Fruit fly (Drosophila melanogaster) whole organism, embryonic: ENCODE data around the gene CG9297.

ENCODE experiments used
- Ada2b ChIP-seq: fragments of 200-800 bp; sonication (Bioruptor generic); IDR thresholded peaks from 2 replicates; pipeline ENCODE4 v1.3.6; 2022; ENCODE audit warnings: missing biosample characterization, missing genetic modification characterization
- CG1024 ChIP-seq: fragments of 200-800 bp; sonication (Bioruptor generic); IDR thresholded peaks from 2 replicates; pipeline ENCODE4 v1.3.6; 2022; ENCODE audit warnings: missing biosample characterization, missing genetic modification characterization
- CG10366 ChIP-seq: fragments of 200-800 bp; sonication (Bioruptor generic); IDR thresholded peaks from 2 replicates; pipeline ENCODE4 v1.3.6; 2022; ENCODE audit warnings: missing biosample characterization, missing genetic modification characterization
- CG10431 ChIP-seq: fragments of 200-800 bp; sonication (Bioruptor generic); optimal IDR thresholded peaks from 3 replicates; lab custom pipeline; 2018; ENCODE audit warnings: missing biosample characterization, mild to moderate bottlenecking, missing genetic modification characterization
- CG13424 ChIP-seq: fragments of 200-800 bp; sonication (Bioruptor generic); optimal IDR thresholded peaks from 2 replicates; lab custom pipeline; 2019; ENCODE audit warnings: missing biosample characterization, mild to moderate bottlenecking, missing genetic modification characterization, moderate library complexity
- CG14014 ChIP-seq: fragments of 200-800 bp; sonication (Bioruptor generic); IDR thresholded peaks from 2 replicates; pipeline ENCODE4 v1.3.6; 2022; ENCODE audit warnings: missing biosample characterization, missing genetic modification characterization
- CG15269 ChIP-seq: fragments of 200-800 bp; sonication (Bioruptor generic); optimal IDR thresholded peaks from 2 replicates; lab custom pipeline; 2018; ENCODE audit warnings: missing biosample characterization, mild to moderate bottlenecking, missing genetic modification characterization, moderate library complexity
- CG1602 ChIP-seq: fragments of 200-800 bp; sonication (Bioruptor generic); optimal IDR thresholded peaks from 3 replicates; lab custom pipeline; 2016; ENCODE audit warnings: missing biosample characterization, missing genetic modification characterization
- CG16863 ChIP-seq: fragments of 200-800 bp; sonication (Bioruptor generic); optimal IDR thresholded peaks from 3 replicates; lab custom pipeline; 2016; ENCODE audit warnings: missing biosample characterization, missing genetic modification characterization
- CG31388 ChIP-seq: fragments of 200-800 bp; sonication (Bioruptor generic); optimal IDR thresholded peaks from 2 replicates; lab custom pipeline; 2016; ENCODE audit warnings: missing biosample characterization, missing genetic modification characterization
- CG33213 ChIP-seq: fragments of 200-800 bp; sonication (Bioruptor generic); optimal IDR thresholded peaks from 3 replicates; lab custom pipeline; 2016; ENCODE audit warnings: missing biosample characterization, missing genetic modification characterization
- CG4328 ChIP-seq: fragments of 200-800 bp; sonication (Bioruptor generic); optimal IDR thresholded peaks from 3 replicates; lab custom pipeline; 2017; ENCODE audit warnings: missing biosample characterization, missing genetic modification reagents, missing genetic modification characterization
- CG6254 ChIP-seq: fragments of 200-800 bp; sonication (Bioruptor generic); optimal IDR thresholded peaks from 3 replicates; lab custom pipeline; 2017; ENCODE audit warnings: mild to moderate bottlenecking, missing biosample characterization, missing genetic modification reagents, missing genetic modification characterization
- CG6813 ChIP-seq: fragments of 200-800 bp; sonication (Bioruptor generic); optimal IDR thresholded peaks from 2 replicates; lab custom pipeline; 2017; ENCODE audit warnings: missing biosample characterization, missing genetic modification characterization, mild to moderate bottlenecking, moderate library complexity, missing genetic modification reagents
- CG6854 ChIP-seq: fragments of 200-800 bp; sonication (Bioruptor generic); optimal IDR thresholded peaks from 3 replicates; lab custom pipeline; 2017; ENCODE audit warnings: missing biosample characterization, mild to moderate bottlenecking, missing genetic modification characterization
- CG7786 ChIP-seq: fragments of 200-800 bp; sonication (Bioruptor generic); optimal IDR thresholded peaks from 2 replicates; lab custom pipeline; 2016; ENCODE audit warnings: missing biosample characterization, missing genetic modification characterization
- CG7963 ChIP-seq: fragments of 200-800 bp; sonication (Bioruptor generic); IDR thresholded peaks from 3 replicates; pipeline ENCODE4 v1.3.6; 2022; ENCODE audit warnings: missing biosample characterization, missing genetic modification characterization; ENCODE audit not compliant: partially characterized antibody
- CG8359 ChIP-seq: fragments of 200-800 bp; sonication (Bioruptor generic); optimal IDR thresholded peaks from 2 replicates; lab custom pipeline; 2017; ENCODE audit warnings: missing biosample characterization, mild to moderate bottlenecking, missing genetic modification characterization, borderline replicate concordance
- Dfd ChIP-seq, 2 experiments: fragments of >200 bp; optimal IDR thresholded peaks; 2 replicates each; lab custom pipeline; 2017; ENCODE audit warnings: missing biosample characterization in 2 of 2, missing genetic modification characterization in 2 of 2
- Doc2 ChIP-seq: fragments of 200-800 bp; sonication (Bioruptor generic); IDR thresholded peaks from 2 replicates; pipeline ENCODE4 v1.3.6; 2022; ENCODE audit warnings: missing biosample characterization, missing genetic modification characterization
- Dp ChIP-seq: fragments of 200-800 bp; sonication (Bioruptor generic); optimal IDR thresholded peaks from 2 replicates; lab custom pipeline; 2018; ENCODE audit warnings: missing biosample characterization, mild to moderate bottlenecking, missing genetic modification characterization, moderate library complexity
- E2f1 ChIP-seq: fragments of 200-800 bp; sonication (Bioruptor generic); IDR thresholded peaks from 2 replicates; pipeline ENCODE4 v1.3.6; 2022; ENCODE audit warnings: missing biosample characterization, missing genetic modification characterization
- HLHmδ ChIP-seq: fragments of 200-800 bp; sonication (Bioruptor generic); optimal IDR thresholded peaks from 2 replicates; lab custom pipeline; 2018; ENCODE audit warnings: missing biosample characterization, mild to moderate bottlenecking, missing genetic modification characterization, moderate library complexity
- Hr51 ChIP-seq, 2 experiments: fragments of 200-800 bp; sonication (Bioruptor generic); optimal IDR thresholded peaks; 2 replicates in 1 of 2; 3 replicates in 1 of 2; lab custom pipeline; 2016 to 2018; ENCODE audit warnings: missing biosample characterization in 2 of 2, missing genetic modification characterization in 2 of 2, mild to moderate bottlenecking in 1 of 2, moderate library complexity in 1 of 2
- Hsf ChIP-seq: fragments of 200-800 bp; sonication (Bioruptor generic); optimal IDR thresholded peaks from 3 replicates; lab custom pipeline; 2016; ENCODE audit warnings: missing biosample characterization, missing genetic modification characterization
- Jarid2 ChIP-seq: fragments of 200-800 bp; sonication (Bioruptor generic); optimal IDR thresholded peaks from 3 replicates; lab custom pipeline; 2017; ENCODE audit warnings: mild to moderate bottlenecking, missing biosample characterization, missing genetic modification reagents, missing genetic modification characterization
- MBD-R2 ChIP-seq: fragments of 200-800 bp; sonication (Bioruptor generic); IDR thresholded peaks from 2 replicates; pipeline ENCODE4 v1.3.6; 2022; ENCODE audit warnings: missing biosample characterization, missing genetic modification characterization
- Oli ChIP-seq: fragments of 200-800 bp; sonication (Bioruptor generic); optimal IDR thresholded peaks from 2 replicates; lab custom pipeline; 2018; ENCODE audit warnings: missing biosample characterization, mild to moderate bottlenecking, missing genetic modification characterization, moderate library complexity
- Sry-δ ChIP-seq: fragments of 200-800 bp; sonication (Bioruptor generic); optimal IDR thresholded peaks from 2 replicates; lab custom pipeline; 2016; ENCODE audit warnings: missing biosample characterization, missing genetic modification characterization
- Xrp1 ChIP-seq: fragments of 200-800 bp; sonication (Bioruptor generic); IDR thresholded peaks from 2 replicates; pipeline ENCODE4 v1.3.6; 2022; ENCODE audit warnings: missing biosample characterization, missing genetic modification characterization
- amos ChIP-seq: fragments of 200-800 bp; sonication (Bioruptor generic); IDR thresholded peaks from 2 replicates; pipeline ENCODE4 v1.3.6; 2022; ENCODE audit warnings: missing biosample characterization, missing genetic modification characterization; ENCODE audit not compliant: partially characterized antibody
- cad ChIP-seq: fragments of >200 bp; optimal IDR thresholded peaks from 2 replicates; lab custom pipeline; 2017; ENCODE audit warnings: missing biosample characterization, missing genetic modification characterization
- cato ChIP-seq: fragments of 200-800 bp; sonication (Bioruptor generic); optimal IDR thresholded peaks from 2 replicates; lab custom pipeline; 2016; ENCODE audit warnings: missing biosample characterization, missing genetic modification characterization, borderline replicate concordance
- en ChIP-seq: fragments of 200-800 bp; sonication (Bioruptor generic); optimal IDR thresholded peaks from 2 replicates; lab custom pipeline; 2016; ENCODE audit warnings: missing biosample characterization, missing genetic modification characterization
- eve ChIP-seq, 2 experiments: fragments of >200 bp; optimal IDR thresholded peaks; 2 replicates each; lab custom pipeline; 2017; ENCODE audit warnings: missing biosample characterization in 2 of 2, missing genetic modification characterization in 2 of 2
- eyg ChIP-seq: fragments of 200-800 bp; sonication (Bioruptor generic); optimal IDR thresholded peaks from 3 replicates; lab custom pipeline; 2016; ENCODE audit warnings: missing biosample characterization, missing genetic modification characterization
- fd64A ChIP-seq: fragments of 200-800 bp; sonication (Bioruptor generic); optimal IDR thresholded peaks from 3 replicates; lab custom pipeline; 2018; ENCODE audit warnings: missing biosample characterization, mild to moderate bottlenecking, missing genetic modification characterization
- h ChIP-seq: fragments of >200 bp; optimal IDR thresholded peaks from 2 replicates; lab custom pipeline; 2017
- hth ChIP-seq: fragments of >200 bp; optimal IDR thresholded peaks from 2 replicates; lab custom pipeline; 2017; ENCODE audit warnings: inconsistent platforms
- lov ChIP-seq, 2 experiments: fragments of 200-800 bp in 1 of 2; fragments of >200 bp in 1 of 2; sonication (Bioruptor generic) in 1 of 2; IDR thresholded peaks in 1 of 2; optimal IDR thresholded peaks in 1 of 2; 2 replicates in 1 of 2; 3 replicates in 1 of 2; pipeline versions ENCODE4 v1.3.6 to Lab custom; 2017 to 2022; ENCODE audit warnings: missing biosample characterization in 1 of 2, missing genetic modification characterization in 1 of 2
- nerfin-2 ChIP-seq: fragments of 200-800 bp; sonication (Bioruptor generic); IDR thresholded peaks from 2 replicates; pipeline ENCODE4 v1.3.6; 2022; ENCODE audit warnings: missing biosample characterization, missing genetic modification characterization; ENCODE audit not compliant: partially characterized antibody
- pum ChIP-seq: fragments of 200-800 bp; sonication (Bioruptor generic); optimal IDR thresholded peaks from 2 replicates; lab custom pipeline; 2016; ENCODE audit warnings: missing biosample characterization, missing genetic modification characterization
- repo ChIP-seq: fragments of 200-800 bp; sonication (Bioruptor generic); optimal IDR thresholded peaks from 2 replicates; lab custom pipeline; 2016; ENCODE audit warnings: missing biosample characterization, missing genetic modification characterization
- ro ChIP-seq: fragments of 200-800 bp; sonication (Bioruptor generic); IDR thresholded peaks from 2 replicates; pipeline ENCODE4 v1.3.6; 2022; ENCODE audit warnings: missing biosample characterization, missing genetic modification characterization
- sim ChIP-seq: fragments of 200-800 bp; sonication (Bioruptor generic); IDR thresholded peaks from 2 replicates; pipeline ENCODE4 v1.3.6; 2022; ENCODE audit warnings: missing biosample characterization, missing genetic modification characterization
- tin ChIP-seq: fragments of 200-800 bp; sonication (Bioruptor generic); optimal IDR thresholded peaks from 3 replicates; lab custom pipeline; 2016; ENCODE audit warnings: missing biosample characterization, missing genetic modification characterization
- toy ChIP-seq: fragments of 200-800 bp; sonication (Bioruptor generic); IDR thresholded peaks from 2 replicates; pipeline ENCODE4 v1.3.6; 2022; ENCODE audit warnings: missing biosample characterization, missing genetic modification characterization
- ttk ChIP-seq: fragments of 200-800 bp; sonication (Bioruptor generic); IDR thresholded peaks from 2 replicates; pipeline ENCODE4 v2.1.2; 2022; ENCODE audit warnings: missing biosample characterization, missing genetic modification characterization
- unpg ChIP-seq: fragments of 200-800 bp; sonication (Bioruptor generic); optimal IDR thresholded peaks from 3 replicates; lab custom pipeline; 2018; ENCODE audit warnings: missing biosample characterization, mild to moderate bottlenecking, missing genetic modification characterization, moderate library complexity

Gene CG9297

dm6 chr3R:13793105-13793978, 22.0 kb downstream of the CG9297 start (continued):
- TF ChIP-seq CG16863 (GFP tag; lab: Kevin White, UChicago) (peak; percentile 5), CG14014 (GFP tag; lab: Robert Waterston, UW) (no peak), eyg (GFP tag; lab: Kevin White, UChicago) (no peak), CG4328 (GFP tag; lab: Kevin White, UChicago) (no peak), ttk (peak; percentile 52; the same call in 1 of the 2 replicates), CG8359 (GFP tag; lab: Kevin White, UChicago) (no peak), Dfd (GFP tag; optimal IDR thresholded peaks at IDR 0.05; lab: Kevin White, UChicago) (no peak), unpg (GFP tag; lab: Kevin White, UChicago) (peak; percentile 67), pum (no peak), CG10431 (GFP tag; lab: Kevin White, UChicago) (no peak), CG6813 (GFP tag; lab: Kevin White, UChicago) (no peak), CG10366 (GFP tag; lab: Robert Waterston, UW) (peak; percentile 36; the same call in 1 of the 2 replicates), Sry-δ (GFP tag; lab: Kevin White, UChicago) (no peak), HLHmδ (GFP tag; lab: Kevin White, UChicago) (peak; percentile 36), hth (lab: Kevin White, UChicago) (no peak), CG6254 (GFP tag; lab: Kevin White, UChicago) (peak; percentile 10), Doc2 (GFP tag; lab: Robert Waterston, UW) (no peak), Hr51 (GFP tag; optimal IDR thresholded peaks at IDR 0.05; lab: Kevin White, UChicago) (no peak), CG31388 (no peak), sim (GFP tag; lab: Robert Waterston, UW) (no peak), h (lab: Kevin White, UChicago) (no peak), repo (GFP tag; lab: Kevin White, UChicago) (no peak), CG6854 (GFP tag; lab: Kevin White, UChicago) (no peak), Dp (GFP tag; lab: Kevin White, UChicago) (no peak), fd64A (GFP tag; lab: Kevin White, UChicago) (no peak), CG1024 (no peak), E2f1 (GFP tag; lab: Robert Waterston, UW) (0 out of 2 replicates have a peak, but pooled peaks have one; percentile 21), amos (GFP tag; lab: Robert Waterston, UW) (no peak), CG15269 (tag; lab: Kevin White, UChicago) (no peak), en (GFP tag; lab: Kevin White, UChicago) (no peak), CG13424 (peak; percentile 23), toy (GFP tag; lab: Robert Waterston, UW) (no peak), CG7786 (GFP tag; lab: Kevin White, UChicago) (no peak), CG1602 (no peak), CG33213 (GFP tag; lab: Kevin White, UChicago) (no peak), eve (GFP tag; optimal IDR thresholded peaks at IDR 0.05; lab: Kevin White, UChicago) (no peak), ro (GFP tag; lab: Robert Waterston, UW) (no peak), cad (GFP tag; lab: Kevin White, UChicago) (no peak), CG7963 (GFP tag; lab: Robert Waterston, UW) (no peak), MBD-R2 (GFP tag; lab: Robert Waterston, UW) (no peak), tin (GFP tag; lab: Kevin White, UChicago) (no peak), cato (no peak), Jarid2 (GFP tag; lab: Kevin White, UChicago) (no peak), Hsf (GFP tag; lab: Kevin White, UChicago) (peak; percentile 23), Xrp1 (peak; percentile 69), lov (optimal IDR thresholded peaks at IDR 0.05; lab: Kevin White, UChicago) (no peak), lov (GFP tag; IDR thresholded peaks at IDR 0.05; lab: Robert Waterston, UW) (no peak), Ada2b (GFP tag; lab: Robert Waterston, UW) (no peak), Oli (tag; lab: Kevin White, UChicago) (peak; percentile 26), nerfin-2 (GFP tag; lab: Robert Waterston, UW) (0 out of 2 replicates have a peak, but pooled peaks have one; percentile 12)
